Worm (Caenorhabditis elegans) whole organism, L1 larva: Measurements from ENCODE around the gene lron-13.

Experiments used
- blmp-1 ChIP-seq: fragments of 150-350 bp; optimal IDR thresholded peaks from 2 replicates; lab custom pipeline; 2014; ENCODE audit warnings: missing biosample characterization, missing genetic modification characterization
- egl-27 ChIP-seq, 2 experiments: fragments of 150-350 bp in 1 of 2; sonication (generic microtip); optimal IDR thresholded peaks; 3 replicates each; lab custom pipeline; 2017 to 2018; ENCODE audit warnings: missing biosample characterization in 2 of 2, missing genetic modification characterization in 2 of 2, missing genetic modification reagents in 2 of 2
- fkh-10 ChIP-seq: sonication (generic microtip); optimal IDR thresholded peaks from 2 replicates; lab custom pipeline; 2017; ENCODE audit warnings: missing biosample characterization, missing genetic modification reagents, missing genetic modification characterization

DNA sequence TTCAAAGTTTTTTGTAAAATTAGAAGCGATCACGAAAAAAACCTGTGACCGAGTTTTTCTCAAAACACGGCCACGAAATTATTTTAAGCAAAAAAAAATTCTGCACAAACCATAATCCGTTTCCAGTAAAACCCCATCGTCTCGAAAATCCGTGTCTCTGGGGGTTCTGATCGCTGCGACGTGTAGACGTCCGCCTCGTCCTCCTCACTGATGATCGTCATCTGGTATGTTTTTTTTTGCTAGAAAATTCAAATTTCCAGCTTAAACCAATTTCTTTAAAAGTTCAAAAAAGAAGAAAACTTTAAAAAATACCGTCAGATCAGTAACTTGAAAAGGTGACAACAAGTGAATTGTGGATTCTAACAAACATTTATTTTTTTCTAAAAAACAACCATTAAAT lies 19.3 kb downstream of the lron-13 start, which contains the start of gene Y76A2B.4:
- TF ChIP-seq fkh-10 (GFP tag; lab: Kevin White, UChicago): no peak
- TF ChIP-seq egl-27 (tag; optimal IDR thresholded peaks at IDR 0.05; lab: Kevin White, UChicago): no peak
- TF ChIP-seq blmp-1: no peak
